Fruit fly (Drosophila melanogaster): ENCODE data around the gene CG42831.

CG42831 gene

DNA sequence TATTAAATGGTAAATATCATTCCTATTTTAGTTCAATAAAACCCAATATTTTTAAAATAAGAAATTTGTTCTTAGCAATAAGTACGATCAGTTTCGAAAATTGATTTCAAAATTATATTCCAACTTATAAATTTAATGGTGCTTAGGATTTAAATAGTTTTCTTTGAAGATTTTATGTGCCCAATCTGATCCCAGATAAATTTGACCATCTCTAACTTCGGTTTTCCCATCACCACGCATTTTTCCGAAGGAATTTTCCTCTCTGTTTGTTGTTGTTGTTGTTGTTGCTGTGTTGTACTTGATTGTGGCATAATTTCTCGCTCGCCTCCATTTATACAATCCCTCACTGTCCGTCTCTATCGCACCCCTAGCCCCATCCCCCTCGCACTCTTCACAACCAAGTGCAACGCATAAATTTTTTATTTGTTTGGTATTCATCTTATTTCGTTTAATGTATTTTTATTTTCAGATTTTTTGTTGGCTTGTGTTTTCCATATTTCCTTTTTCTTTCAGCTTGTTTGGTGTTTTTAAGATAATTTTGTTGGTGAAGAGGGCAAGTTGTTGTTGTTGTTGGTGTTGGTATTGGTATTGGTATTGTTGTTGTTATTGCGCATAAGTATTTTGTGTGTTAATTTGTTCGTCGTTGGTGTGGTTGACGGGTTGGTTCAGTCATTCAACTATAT lies 35.1 kb downstream of the CG42831 start (continued):
- TF ChIP-seq da (GFP tag; optimal IDR thresholded peaks at IDR 0.05) (no peak), hbn (GFP tag; IDR thresholded peaks at IDR 0.05; ENCODE audit: partially characterized antibody) (no peak), CG31388 (GFP tag; optimal IDR thresholded peaks at IDR 0.05) (no peak), D19B (GFP tag; optimal IDR thresholded peaks at IDR 0.05) (no peak), jigr1 (GFP tag; IDR thresholded peaks at IDR 0.05) (no peak), trh (GFP tag; optimal IDR thresholded peaks at IDR 0.05) (no peak), Gug (GFP tag; IDR thresholded peaks at IDR 0.05) (0 out of 4 replicates have a peak, but pooled peaks have one; percentile 24)

DNA sequence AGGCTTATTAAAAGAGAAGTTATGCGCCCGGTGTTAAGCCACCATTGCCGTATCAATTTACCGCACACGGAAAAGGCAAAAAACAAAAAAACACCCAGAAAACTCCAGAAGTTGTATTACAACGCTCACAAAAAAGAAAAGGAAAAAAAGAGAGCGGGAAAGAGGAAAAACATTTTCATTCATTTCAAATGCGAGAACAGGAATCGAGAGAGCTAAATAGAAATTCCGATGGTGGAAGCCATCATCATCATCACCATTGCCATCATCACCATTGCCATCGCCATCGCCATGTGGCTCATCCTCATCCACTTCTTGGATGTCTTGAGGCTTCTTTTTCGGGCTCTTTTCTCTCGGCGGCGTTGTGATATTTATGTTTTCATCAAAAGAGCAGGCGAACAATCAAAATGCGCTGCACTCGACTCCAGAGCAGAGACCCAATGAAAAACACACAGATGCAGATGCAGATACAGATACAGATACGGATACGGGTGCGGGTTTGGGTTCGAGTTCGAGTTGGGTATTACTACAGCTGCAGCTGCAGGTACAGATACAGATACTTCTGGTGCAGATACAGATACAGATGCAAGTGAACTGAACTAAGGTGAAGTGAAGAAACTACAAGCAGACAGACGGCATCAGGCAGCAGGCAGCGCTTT lies 36.6 kb downstream of the CG42831 start:
- TF ChIP-seq wor (GFP tag; IDR thresholded peaks at IDR 0.05), result no peak
- TF ChIP-seq CG12299 (tag; optimal IDR thresholded peaks at IDR 0.05), result no peak
- TF ChIP-seq gcm (GFP tag; optimal IDR thresholded peaks at IDR 0.05), result peak; percentile 63
- no peak for TF ChIP-seq ttk (GFP tag; IDR thresholded peaks at IDR 0.05)
- no peak for TF ChIP-seq Elba2 (GFP tag; optimal IDR thresholded peaks at IDR 0.05)
- TF ChIP-seq HLH4C (GFP tag; IDR thresholded peaks at IDR 0.05; ENCODE audit: partially characterized antibody), result no peak
- TF ChIP-seq btn (GFP tag; optimal IDR thresholded peaks at IDR 0.05), result no peak
- no peak for TF ChIP-seq CrebB (tag; optimal IDR thresholded peaks at IDR 0.05)
- TF ChIP-seq dysf (GFP tag; IDR thresholded peaks at IDR 0.05), result no peak
- TF ChIP-seq Myb (GFP tag; optimal IDR thresholded peaks at IDR 0.05), result no peak
- TF ChIP-seq zen2 (GFP tag; IDR thresholded peaks at IDR 0.05; ENCODE audit: partially characterized antibody), result no peak
- no peak for TF ChIP-seq CG4404 (GFP tag; IDR thresholded peaks at IDR 0.05)
- TF ChIP-seq tll (GFP tag; optimal IDR thresholded peaks at IDR 0.05), result peak in 1 of 2 experiments; percentile 46
- TF ChIP-seq CG15601 (tag; optimal IDR thresholded peaks at IDR 0.05), result peak; percentile 5
- no peak for TF ChIP-seq Hsf (GFP tag; optimal IDR thresholded peaks at IDR 0.05)
- TF ChIP-seq nerfin-1 (tag; optimal IDR thresholded peaks at IDR 0.05), result peak; percentile 63
- peak; percentile 87 for TF ChIP-seq z (GFP tag; IDR thresholded peaks at IDR 0.05)
- no peak for TF ChIP-seq ro (GFP tag; IDR thresholded peaks at IDR 0.05)
- no peak for TF ChIP-seq CG1602 (GFP tag; optimal IDR thresholded peaks at IDR 0.05)
- no peak for TF ChIP-seq Taf1 (GFP tag; IDR thresholded peaks at IDR 0.05)
- TF ChIP-seq CG2129 (GFP tag; IDR thresholded peaks at IDR 0.05; ENCODE audit: partially characterized antibody), result no peak
- TF ChIP-seq kni (GFP tag; optimal IDR thresholded peaks at IDR 0.05), result peak; percentile 97
- no peak for TF ChIP-seq BEAF-32 (GFP tag; optimal IDR thresholded peaks at IDR 0.05)
- no peak for TF ChIP-seq Atf-2 (GFP tag; optimal IDR thresholded peaks at IDR 0.05)
- TF ChIP-seq da (GFP tag; optimal IDR thresholded peaks at IDR 0.05), result peak; percentile 58
- TF ChIP-seq cwo (GFP tag; optimal IDR thresholded peaks at IDR 0.05), result no peak
- TF ChIP-seq aop (GFP tag; IDR thresholded peaks at IDR 0.05), result no peak
- no peak for TF ChIP-seq CG6791 (GFP tag; IDR thresholded peaks at IDR 0.05; ENCODE audit: partially characterized antibody)
- TF ChIP-seq toy (GFP tag; IDR thresholded peaks at IDR 0.05), result no peak
- no peak for TF ChIP-seq crol (GFP tag; IDR thresholded peaks at IDR 0.05)
- TF ChIP-seq schlank (tag; optimal IDR thresholded peaks at IDR 0.05), result no peak
- no peak for TF ChIP-seq CG13624 (GFP tag; optimal IDR thresholded peaks at IDR 0.05)
- TF ChIP-seq Abd-B (GFP tag; optimal IDR thresholded peaks at IDR 0.05), result no peak
- peak; percentile 59 for TF ChIP-seq sd (tag; optimal IDR thresholded peaks at IDR 0.05)
- peak; percentile 19 to 49 for TF ChIP-seq Trl (optimal IDR thresholded peaks at IDR 0.05)
- no peak for TF ChIP-seq Trl (GFP tag; optimal IDR thresholded peaks at IDR 0.05)
- no peak for TF ChIP-seq CTCF (GFP tag; optimal IDR thresholded peaks at IDR 0.05)
- no peak for TF ChIP-seq CG18599 (GFP tag; optimal IDR thresholded peaks at IDR 0.05)
- TF ChIP-seq CG1529 (GFP tag; optimal IDR thresholded peaks at IDR 0.05), result no peak
- TF ChIP-seq twi (tag; optimal IDR thresholded peaks at IDR 0.05), result peak; percentile 77
- TF ChIP-seq wdn (GFP tag; IDR thresholded peaks at IDR 0.05), result no peak
- no peak for TF ChIP-seq cas (GFP tag; IDR thresholded peaks at IDR 0.05)
- no peak for TF ChIP-seq CG11398 (GFP tag; optimal IDR thresholded peaks at IDR 0.05)

All from whole organism, embryonic.